Worm (Caenorhabditis elegans): ENCODE results near the gene emre-1.

DNA sequence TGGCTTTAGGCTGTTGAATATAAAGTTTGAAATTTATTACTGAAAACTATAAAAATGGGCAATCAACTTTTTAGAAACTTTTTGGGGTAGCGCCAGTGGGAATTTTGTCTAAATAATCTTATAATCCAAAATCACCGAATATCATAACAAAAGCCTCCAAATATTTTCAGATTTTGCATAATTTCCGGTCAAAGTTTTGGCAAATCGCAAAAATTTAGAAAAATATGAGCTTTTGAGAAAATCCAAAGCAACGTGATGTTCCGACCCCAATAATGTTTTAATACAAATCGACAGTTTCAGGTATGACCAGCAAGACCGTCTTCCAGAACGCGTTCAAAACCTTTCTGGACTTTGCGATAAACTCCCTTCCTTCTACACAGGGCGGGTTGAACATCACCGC lies at the start of gene emre-1:
- TF ChIP-seq ceh-82 (tag; optimal IDR thresholded peaks at IDR 0.05) (no peak), nhr-12 (tag; optimal IDR thresholded peaks at IDR 0.05) (no peak)
